Fruit fly (Drosophila melanogaster): ENCODE results near the gene CG15803.
A peak's percentile ranks its signal among the peaks of the same experiment; 100 is the strongest.

The CG15803 gene

dm6 chr3R:18360630-18361260, at the start of gene CG15803:
CG15803 (minus strand) TSS chr3R:18360728.
- TF ChIP-seq CTCF (optimal IDR thresholded peaks at IDR 0.05): no peak
- no peak for TF ChIP-seq CG8478 (optimal IDR thresholded peaks at IDR 0.05)

dm6 chr3R:18404713-18405112, 44.2 kb upstream of the CG15803 start, which contains the start of gene CG7685:
CG7685 (plus strand) TSS chr3R:18404940.
- TF ChIP-seq CTCF (optimal IDR thresholded peaks at IDR 0.05) (no peak), CG8478 (optimal IDR thresholded peaks at IDR 0.05) (no peak)

DNA sequence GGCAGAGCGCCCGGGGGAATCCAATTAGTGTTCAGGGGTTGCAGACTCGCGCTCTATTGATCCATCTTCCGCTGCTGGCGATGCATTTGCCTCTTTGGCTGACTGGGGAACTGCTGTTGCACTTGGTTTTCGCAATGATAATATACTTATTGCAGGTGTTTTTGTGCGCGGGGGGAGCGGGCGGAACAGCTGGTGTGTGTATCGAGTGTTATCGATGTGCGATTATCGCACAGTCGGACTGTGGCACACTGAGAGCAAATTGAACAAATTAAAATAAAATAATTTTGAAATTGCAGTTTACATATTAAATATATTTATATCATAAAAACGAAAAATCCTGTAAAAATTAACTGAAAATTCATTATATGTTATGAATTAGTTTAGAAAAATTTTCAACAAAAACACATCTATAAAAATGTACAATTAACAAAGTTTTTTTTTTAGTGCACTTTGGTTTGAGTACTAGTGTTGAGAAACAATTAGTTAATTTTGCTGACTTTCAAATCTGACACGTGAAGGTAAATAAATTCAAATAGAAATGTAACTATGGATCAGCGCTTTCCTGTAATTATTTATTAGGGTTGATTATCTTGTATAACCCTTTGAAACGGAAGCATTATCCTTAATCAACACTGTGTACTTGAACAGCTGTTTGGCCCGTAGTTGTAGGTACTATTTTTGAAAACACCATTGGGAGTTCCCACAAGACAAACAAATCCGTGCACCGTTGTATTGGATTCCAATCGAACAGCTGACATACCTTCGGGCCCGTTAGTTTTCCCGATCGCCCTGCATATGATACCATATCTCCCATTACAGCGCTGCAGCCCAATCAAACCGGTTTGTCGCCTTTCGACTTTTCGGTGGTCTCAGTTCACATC, 42.3 kb upstream of the CG15803 start, which contains the start of the genes Wdr37 and koko:
Wdr37 (minus strand) TSS at position 168 of the 881 bp plus-strand sequence.
koko (plus strand) TSS at position 478 of the 881 bp plus-strand sequence.
- TF ChIP-seq CTCF (optimal IDR thresholded peaks at IDR 0.05) (no peak), CG8478 (optimal IDR thresholded peaks at IDR 0.05) (no peak)

DNA sequence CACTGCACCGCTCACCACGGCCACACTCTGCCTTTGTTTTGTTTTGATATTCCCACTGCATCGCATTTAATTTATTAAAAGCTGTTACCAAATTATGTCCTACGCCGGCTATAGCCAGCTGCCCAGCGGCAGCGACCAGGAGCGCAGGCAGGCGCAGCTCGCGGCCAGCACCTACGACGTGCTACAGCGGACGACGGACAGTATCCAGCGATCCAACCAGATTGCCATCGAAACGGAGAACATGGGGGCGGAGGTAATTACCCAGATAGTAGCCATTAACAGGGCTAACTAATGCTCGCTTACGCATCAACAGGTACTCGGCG, 39.1 kb upstream of the CG15803 start:
- no peak for TF ChIP-seq CTCF (optimal IDR thresholded peaks at IDR 0.05)
- no peak for TF ChIP-seq CG8478 (optimal IDR thresholded peaks at IDR 0.05)

DNA sequence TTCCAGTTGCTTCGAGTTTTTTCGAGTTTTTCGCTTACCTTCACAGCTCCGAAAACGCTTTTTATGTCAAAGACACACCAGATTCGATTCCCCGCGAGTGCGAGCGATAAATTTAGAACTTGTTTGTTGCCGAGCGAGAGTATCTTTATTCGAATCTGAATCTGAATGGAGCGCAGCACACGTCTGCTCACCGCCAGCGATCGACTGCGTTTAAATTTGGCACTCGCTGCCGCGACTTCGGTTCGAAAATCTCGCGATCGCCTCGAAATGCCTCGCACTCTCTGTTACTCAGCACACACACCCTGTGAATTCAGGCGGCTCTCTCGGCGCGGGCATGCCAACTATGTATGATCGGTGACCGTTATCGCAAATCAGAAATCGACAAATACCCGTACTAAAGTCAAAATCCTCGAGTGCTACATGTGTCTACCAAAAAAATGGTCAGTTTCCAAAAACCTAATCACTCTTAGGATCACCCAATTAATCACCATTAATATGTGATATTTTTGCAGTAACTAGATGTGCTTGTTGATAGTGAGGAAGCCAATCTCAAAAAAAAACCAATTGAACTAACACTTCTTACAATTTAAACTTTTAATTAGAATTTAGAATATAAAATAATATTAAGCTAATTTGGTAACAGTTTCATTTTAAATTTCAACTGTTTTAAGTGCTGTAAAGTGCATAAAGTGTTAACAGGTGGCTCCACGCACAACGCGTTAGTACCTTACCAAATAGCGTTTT, 38.6 kb upstream of the CG15803 start, which contains the start of gene Vha100-2:
Vha100-2 (minus strand) TSS at position 216 of the 744 bp plus-strand sequence.
- peak in 1 of 2 experiments; percentile 25 for TF ChIP-seq CTCF (optimal IDR thresholded peaks at IDR 0.05)
- no peak for TF ChIP-seq CG8478 (optimal IDR thresholded peaks at IDR 0.05)

- TF ChIP-seq CTCF (optimal IDR thresholded peaks at IDR 0.05): no peak
- no peak for TF ChIP-seq CG8478 (optimal IDR thresholded peaks at IDR 0.05)
Observed at dm6 chr3R:18398460-18398901, 38.0 kb upstream of the CG15803 start.

dm6 chr3R:18397834-18398378, 37.4 kb upstream of the CG15803 start:
- no peak for TF ChIP-seq CG8478 (optimal IDR thresholded peaks at IDR 0.05)
- TF ChIP-seq CTCF (optimal IDR thresholded peaks at IDR 0.05): no peak

DNA sequence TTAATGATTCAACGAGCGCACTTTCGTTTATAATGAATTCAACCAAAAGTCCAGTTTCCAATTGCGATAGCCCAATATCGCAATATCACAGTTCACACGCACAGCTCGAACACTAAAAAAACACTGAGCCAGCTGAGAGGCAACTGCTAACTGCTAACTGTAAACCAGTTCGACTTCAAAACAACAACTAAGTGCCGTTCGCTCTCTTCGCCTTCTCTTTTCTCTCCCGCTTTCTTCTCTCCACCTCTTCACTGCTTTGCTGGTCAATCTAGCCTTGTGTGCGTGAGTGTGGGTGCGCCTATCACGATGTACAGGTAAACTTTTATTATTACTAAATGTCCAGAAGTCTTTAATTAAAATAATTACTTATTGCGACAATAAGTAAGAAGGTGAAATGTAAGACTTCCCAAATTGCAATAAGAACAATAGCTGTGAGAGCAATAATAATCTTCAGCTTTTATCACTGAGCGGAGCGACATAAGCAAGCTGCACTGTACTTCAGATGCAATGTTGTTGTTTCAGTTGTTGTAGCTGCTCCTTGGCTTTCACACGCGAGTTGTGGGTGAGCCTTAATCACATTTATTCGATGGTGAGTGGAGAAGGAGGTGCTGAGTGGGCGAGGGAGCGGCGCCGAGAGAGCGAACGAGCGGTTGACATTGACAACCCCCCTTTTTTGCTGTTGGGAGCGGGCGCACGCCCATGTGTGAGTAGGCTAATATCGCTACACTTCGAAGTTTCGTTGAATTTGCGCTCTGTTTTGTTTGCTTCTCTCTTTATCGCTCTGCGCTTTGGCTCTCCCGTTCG, 36.5 kb upstream of the CG15803 start, which contains the start of gene Vti1b:
Vti1b (plus strand) TSS at position 195 of the 804 bp plus-strand sequence.
- TF ChIP-seq CTCF (optimal IDR thresholded peaks at IDR 0.05) (no peak), CG8478 (optimal IDR thresholded peaks at IDR 0.05) (no peak)

DNA sequence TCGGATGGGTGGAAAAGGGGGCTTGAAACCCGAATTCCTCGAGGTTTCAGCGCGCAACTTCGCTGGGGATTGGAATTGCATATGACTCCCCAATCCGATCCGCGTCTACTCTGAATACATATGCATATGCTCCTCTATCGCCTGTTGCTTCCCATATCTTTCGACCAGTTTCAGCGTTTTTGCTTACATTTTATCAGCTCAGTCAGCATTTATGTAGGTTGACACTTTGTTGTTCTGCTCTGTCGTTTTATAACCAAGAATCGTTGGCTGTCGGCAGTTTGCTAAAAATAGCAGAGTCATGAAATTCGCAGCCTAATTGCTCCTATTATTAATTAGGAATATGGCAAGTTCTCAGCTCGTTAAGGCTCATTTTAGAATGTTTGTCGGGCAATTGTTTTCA, 35.2 kb upstream of the CG15803 start:
- TF ChIP-seq CTCF (optimal IDR thresholded peaks at IDR 0.05) (no peak), CG8478 (optimal IDR thresholded peaks at IDR 0.05) (no peak)

dm6 chr3R:18394876-18395275, 34.3 kb upstream of the CG15803 start:
- TF ChIP-seq CTCF (optimal IDR thresholded peaks at IDR 0.05): no peak
- no peak for TF ChIP-seq CG8478 (optimal IDR thresholded peaks at IDR 0.05)

- TF ChIP-seq CTCF (optimal IDR thresholded peaks at IDR 0.05): no peak
- no peak for TF ChIP-seq CG8478 (optimal IDR thresholded peaks at IDR 0.05)
Observed at dm6 chr3R:18393436-18393835, 32.9 kb upstream of the CG15803 start.

DNA sequence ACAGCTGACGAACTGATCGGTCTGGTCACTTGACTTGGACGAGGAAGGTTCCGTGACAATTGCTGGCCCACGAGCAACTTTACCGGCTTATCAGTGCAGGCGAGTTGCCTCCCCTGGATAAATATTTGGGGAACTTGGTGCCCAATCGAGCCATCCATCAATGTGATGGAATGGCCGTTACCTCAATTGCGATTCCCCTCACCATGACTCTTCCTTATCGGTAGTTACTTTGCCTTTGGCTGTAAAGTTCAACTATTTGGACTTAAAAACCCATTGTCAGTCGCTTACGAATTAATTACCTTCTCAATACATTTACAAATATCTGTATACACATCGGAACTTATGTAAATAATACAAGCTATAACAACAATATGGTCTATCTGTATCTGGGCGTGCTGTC, 29.3 kb upstream of the CG15803 start, which contains the start of gene Vha100-4:
Vha100-4 (minus strand) TSS at position 16 of the 400 bp plus-strand sequence.
- no peak for TF ChIP-seq CG8478 (optimal IDR thresholded peaks at IDR 0.05)
- no peak for TF ChIP-seq CTCF (optimal IDR thresholded peaks at IDR 0.05)

dm6 chr3R:18385593-18385992, 25.1 kb upstream of the CG15803 start, which contains the start of gene cona:
cona (plus strand) TSS chr3R:18385828.
- TF ChIP-seq CTCF (optimal IDR thresholded peaks at IDR 0.05): no peak
- TF ChIP-seq CG8478 (optimal IDR thresholded peaks at IDR 0.05): no peak

DNA sequence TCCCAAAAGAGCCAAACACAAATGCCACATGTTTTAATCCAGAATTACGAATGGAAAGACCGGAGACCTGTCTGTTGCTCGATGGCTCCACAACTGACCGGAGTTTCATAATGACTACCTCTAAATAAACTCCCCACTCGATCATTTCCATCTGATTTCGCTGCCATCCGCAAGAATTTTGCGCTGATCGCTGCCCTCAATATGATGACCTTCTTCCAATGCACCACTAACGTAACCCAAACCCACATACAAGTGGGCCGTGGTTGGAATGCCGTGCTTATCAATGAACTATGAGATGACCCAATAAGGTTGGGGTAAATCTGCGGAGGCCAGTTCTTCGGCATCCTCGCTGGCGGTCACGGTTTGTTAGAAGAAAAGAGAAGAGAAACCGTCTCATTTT, 24.4 kb upstream of the CG15803 start, which contains the start of gene CG14309:
CG14309 (minus strand) TSS at position 101 of the 400 bp plus-strand sequence.
- no peak for TF ChIP-seq CTCF (optimal IDR thresholded peaks at IDR 0.05)
- no peak for TF ChIP-seq CG8478 (optimal IDR thresholded peaks at IDR 0.05)

All from S2 (cell line).